Fruit fly (Drosophila melanogaster) whole organism, embryonic: ENCODE measurements around the gene CG10252.
A peak's percentile ranks its signal among the peaks of the same experiment; 100 is the strongest.

Experiments used
- Abd-B ChIP-seq: fragments of 200-800 bp; sonication (Bioruptor generic); optimal IDR thresholded peaks from 2 replicates; lab custom pipeline; 2018; ENCODE audit warnings: missing biosample characterization, mild to moderate bottlenecking, missing genetic modification characterization, moderate library complexity
- CG10321 ChIP-seq: fragments of 200-800 bp; sonication (Bioruptor generic); IDR thresholded peaks from 2 replicates; pipeline ENCODE4 v1.3.6; 2022; ENCODE audit warnings: missing biosample characterization, missing genetic modification characterization
- CG10959 ChIP-seq: fragments of 200-800 bp; sonication (Bioruptor generic); IDR thresholded peaks from 2 replicates; pipeline ENCODE4 v1.3.6; 2022; ENCODE audit warnings: missing biosample characterization, missing genetic modification characterization
- CG11504 ChIP-seq: fragments of 200-800 bp; sonication (Bioruptor generic); optimal IDR thresholded peaks from 3 replicates; lab custom pipeline; 2019; ENCODE audit warnings: missing biosample characterization, mild to moderate bottlenecking, missing genetic modification characterization, moderate library complexity
- CG12942 ChIP-seq: fragments of 200-800 bp; sonication (Bioruptor generic); optimal IDR thresholded peaks from 3 replicates; lab custom pipeline; 2016; ENCODE audit warnings: missing biosample characterization, missing genetic modification characterization
- CG15479 ChIP-seq: fragments of 200-800 bp; sonication (Bioruptor generic); optimal IDR thresholded peaks from 3 replicates; lab custom pipeline; 2019; ENCODE audit warnings: missing biosample characterization, mild to moderate bottlenecking, missing genetic modification characterization, moderate library complexity
- CG17359 ChIP-seq: fragments of 200-800 bp; sonication (Bioruptor generic); optimal IDR thresholded peaks from 3 replicates; lab custom pipeline; 2018; ENCODE audit warnings: missing biosample characterization, mild to moderate bottlenecking, missing genetic modification characterization, moderate library complexity
- CG17802 ChIP-seq: fragments of 200-800 bp; sonication (Bioruptor generic); optimal IDR thresholded peaks from 2 replicates; lab custom pipeline; 2018; ENCODE audit warnings: missing biosample characterization, mild to moderate bottlenecking, missing genetic modification characterization, moderate library complexity
- CG18619 ChIP-seq: fragments of 200-800 bp; sonication (Bioruptor generic); optimal IDR thresholded peaks from 3 replicates; lab custom pipeline; 2017; ENCODE audit warnings: missing biosample characterization, mild to moderate bottlenecking, missing genetic modification characterization
- CG2199 ChIP-seq: fragments of 200-800 bp; sonication (Bioruptor generic); IDR thresholded peaks from 3 replicates; pipeline ENCODE4 v1.3.6; 2022; ENCODE audit warnings: missing biosample characterization, missing genetic modification characterization
- CG42726 ChIP-seq: fragments of 200-800 bp; sonication (Bioruptor generic); IDR thresholded peaks from 2 replicates; pipeline ENCODE4 v1.3.6; 2022; ENCODE audit warnings: missing biosample characterization, missing genetic modification characterization; ENCODE audit not compliant: partially characterized antibody
- CG6175 ChIP-seq: fragments of 200-800 bp; sonication (Bioruptor generic); IDR thresholded peaks from 3 replicates; pipeline ENCODE4 v1.3.6; 2022; ENCODE audit warnings: missing biosample characterization, missing genetic modification characterization
- CG6654 ChIP-seq: fragments of 200-800 bp; sonication (Bioruptor generic); optimal IDR thresholded peaks from 2 replicates; lab custom pipeline; 2017; ENCODE audit warnings: missing biosample characterization, mild to moderate bottlenecking, missing genetic modification characterization
- CG7745 ChIP-seq: fragments of 200-800 bp; sonication (Bioruptor generic); optimal IDR thresholded peaks from 2 replicates; lab custom pipeline; 2018; ENCODE audit warnings: missing biosample characterization, mild to moderate bottlenecking, missing genetic modification characterization, moderate library complexity
- D19A ChIP-seq: fragments of 200-800 bp; optimal IDR thresholded peaks from 3 replicates; lab custom pipeline; 2019; ENCODE audit warnings: missing biosample characterization, mild to moderate bottlenecking, missing genetic modification characterization, moderate library complexity
- Dfd ChIP-seq, 2 experiments: fragments of >200 bp; optimal IDR thresholded peaks; 2 replicates each; lab custom pipeline; 2017; ENCODE audit warnings: missing biosample characterization in 2 of 2, missing genetic modification characterization in 2 of 2
- Elba2 ChIP-seq: fragments of 200-800 bp; sonication (Bioruptor generic); optimal IDR thresholded peaks from 3 replicates; lab custom pipeline; 2016; ENCODE audit warnings: missing biosample characterization, missing genetic modification characterization
- Ets65A ChIP-seq: fragments of 200-800 bp; sonication (Bioruptor generic); peaks from one replicate; lab custom pipeline; 2016; ENCODE audit warnings: missing biosample characterization, missing genetic modification characterization
- Fer3 ChIP-seq: fragments of 200-800 bp; sonication (Bioruptor generic); optimal IDR thresholded peaks from 2 replicates; lab custom pipeline; 2018; ENCODE audit warnings: missing biosample characterization, mild to moderate bottlenecking, missing genetic modification characterization, moderate library complexity
- Gug ChIP-seq: fragments of 200-800 bp; sonication (Bioruptor generic); IDR thresholded peaks from 4 replicates; pipeline ENCODE4 v1.3.6; 2022; ENCODE audit warnings: missing biosample characterization, missing genetic modification characterization
- HLHmδ ChIP-seq: fragments of 200-800 bp; sonication (Bioruptor generic); optimal IDR thresholded peaks from 2 replicates; lab custom pipeline; 2018; ENCODE audit warnings: missing biosample characterization, mild to moderate bottlenecking, missing genetic modification characterization, moderate library complexity
- Hr51 ChIP-seq, 2 experiments: fragments of 200-800 bp; sonication (Bioruptor generic); optimal IDR thresholded peaks; 2 replicates in 1 of 2; 3 replicates in 1 of 2; lab custom pipeline; 2016 to 2018; ENCODE audit warnings: missing biosample characterization in 2 of 2, missing genetic modification characterization in 2 of 2, mild to moderate bottlenecking in 1 of 2, moderate library complexity in 1 of 2
- Hr78 ChIP-seq, 2 experiments: fragments of 200-800 bp in 1 of 2; fragments of >200 bp in 1 of 2; sonication (Bioruptor generic) in 1 of 2; optimal IDR thresholded peaks; 2 replicates each; lab custom pipeline; 2017 to 2019; ENCODE audit warnings: missing biosample characterization in 2 of 2, missing genetic modification characterization in 2 of 2, mild to moderate bottlenecking in 1 of 2, moderate library complexity in 1 of 2
- Med ChIP-seq: fragments of 200-800 bp; sonication (Bioruptor generic); peaks from one replicate; lab custom pipeline; 2016; ENCODE audit warnings: missing biosample characterization, missing genetic modification characterization, mild to moderate bottlenecking, inconsistent platforms, moderate library complexity
- Oaz ChIP-seq: fragments of 200-800 bp; sonication (Bioruptor generic); IDR thresholded peaks from 2 replicates; pipeline ENCODE4 v1.3.6; 2022; ENCODE audit warnings: missing biosample characterization, missing genetic modification characterization
- Pdp1 ChIP-seq, 2 experiments: fragments of 200-800 bp; sonication (Bioruptor generic); optimal IDR thresholded peaks; 3 replicates each; lab custom pipeline; 2016; ENCODE audit warnings: missing biosample characterization in 2 of 2, missing genetic modification characterization in 2 of 2, mild to moderate bottlenecking in 1 of 2, moderate library complexity in 1 of 2
- btn ChIP-seq: fragments of 200-800 bp; sonication (Bioruptor generic); optimal IDR thresholded peaks from 2 replicates; lab custom pipeline; 2016; ENCODE audit warnings: missing biosample characterization, missing genetic modification characterization
- croc ChIP-seq: fragments of 200-800 bp; sonication (Bioruptor generic); conservative IDR thresholded peaks from 3 replicates; pipeline ENCODE4 v1.3.6; 2022; ENCODE audit warnings: missing biosample characterization, missing genetic modification characterization
- danr ChIP-seq: fragments of 200-800 bp; sonication (Bioruptor generic); IDR thresholded peaks from 2 replicates; pipeline ENCODE4 v1.3.6; 2022; ENCODE audit warnings: missing biosample characterization, missing genetic modification characterization
- eve ChIP-seq, 2 experiments: fragments of >200 bp; optimal IDR thresholded peaks; 2 replicates each; lab custom pipeline; 2017; ENCODE audit warnings: missing biosample characterization in 2 of 2, missing genetic modification characterization in 2 of 2
- exex ChIP-seq: fragments of 200-800 bp; sonication (Bioruptor generic); optimal IDR thresholded peaks from 4 replicates; lab custom pipeline; 2018; ENCODE audit warnings: missing biosample characterization, mild to moderate bottlenecking, missing genetic modification characterization, moderate library complexity
- gce ChIP-seq: fragments of 200-800 bp; sonication (Bioruptor generic); IDR thresholded peaks from 3 replicates; pipeline ENCODE4 v1.3.6; 2022; ENCODE audit warnings: missing biosample characterization, missing genetic modification characterization
- grn ChIP-seq: fragments of 200-800 bp; sonication (Bioruptor generic); optimal IDR thresholded peaks from 3 replicates; lab custom pipeline; 2017; ENCODE audit warnings: missing biosample characterization, missing genetic modification characterization
- kay ChIP-seq: fragments of 200-800 bp; sonication (Bioruptor generic); optimal IDR thresholded peaks from 2 replicates; lab custom pipeline; 2016; ENCODE audit warnings: missing biosample characterization, missing genetic modification characterization
- luna ChIP-seq: fragments of 200-800 bp; sonication (Bioruptor generic); optimal IDR thresholded peaks from 2 replicates; lab custom pipeline; 2016; ENCODE audit warnings: missing biosample characterization, missing genetic modification characterization
- nerfin-1 ChIP-seq: fragments of 200-800 bp; sonication (Bioruptor generic); optimal IDR thresholded peaks from 3 replicates; lab custom pipeline; 2019; ENCODE audit warnings: missing biosample characterization, mild to moderate bottlenecking, missing genetic modification characterization, moderate library complexity
- pnt ChIP-seq: fragments of 200-800 bp; sonication (Bioruptor generic); optimal IDR thresholded peaks from 3 replicates; lab custom pipeline; 2016; ENCODE audit warnings: missing biosample characterization, missing genetic modification characterization
- sens ChIP-seq: fragments of 200-800 bp; sonication (Bioruptor generic); peaks from one replicate; lab custom pipeline; 2016; ENCODE audit warnings: missing biosample characterization, missing genetic modification characterization
- sens-2 ChIP-seq: fragments of 200-800 bp; sonication (Bioruptor generic); IDR thresholded peaks from 2 replicates; pipeline ENCODE4 v1.3.6; 2022; ENCODE audit warnings: missing biosample characterization, missing genetic modification characterization
- stc ChIP-seq: fragments of 200-800 bp; sonication (Bioruptor generic); IDR thresholded peaks from 2 replicates; pipeline ENCODE4 v1.3.6; 2022; ENCODE audit warnings: missing biosample characterization, missing genetic modification characterization
- tap ChIP-seq: fragments of 200-800 bp; optimal IDR thresholded peaks from 3 replicates; lab custom pipeline; 2019; ENCODE audit warnings: missing biosample characterization, mild to moderate bottlenecking, missing genetic modification characterization, moderate library complexity
- z ChIP-seq: fragments of 200-800 bp; sonication (Bioruptor generic); IDR thresholded peaks from 3 replicates; pipeline ENCODE4 v1.3.6; 2022; ENCODE audit warnings: missing biosample characterization, missing genetic modification characterization
- zen2 ChIP-seq: fragments of 200-800 bp; sonication (Bioruptor generic); IDR thresholded peaks from 3 replicates; pipeline ENCODE4 v1.3.6; 2022; ENCODE audit warnings: missing biosample characterization, missing genetic modification characterization; ENCODE audit not compliant: partially characterized antibody

CG10252 gene

dm6 chr3R:23709508-23710208, 13.6 kb upstream of the CG10252 start, which contains the start of gene CG10301 (continued):
- TF ChIP-seq tap (tag; lab: Kevin White, UChicago) (peak; percentile 0), croc (GFP tag; lab: Robert Waterston, UW) (peak; percentile 42; the same call in 1 of the 3 replicates), kay (GFP tag; lab: Kevin White, UChicago) (no peak), CG6175 (GFP tag; lab: Robert Waterston, UW) (no peak), gce (no peak), Gug (peak; percentile 18; the same call in 2 of the 4 replicates), sens-2 (peak; percentile 71), pnt (peak; percentile 38), CG12942 (GFP tag; lab: Kevin White, UChicago) (peak; percentile 39), CG11504 (tag; lab: Kevin White, UChicago) (peak; percentile 67), nerfin-1 (tag; lab: Kevin White, UChicago) (peak; percentile 45), CG17802 (peak; percentile 35)

dm6 chr3R:23704383-23705033, 8.5 kb upstream of the CG10252 start, which contains the start of gene Gba1b:
Gene Gba1b, plus strand, starts transcription at chr3R:23704804.
- TF ChIP-seq CG6654 (GFP tag; lab: Kevin White, UChicago): no peak
- peak; percentile 75 for TF ChIP-seq CG17802
- TF ChIP-seq HLHmδ (GFP tag; lab: Kevin White, UChicago): no peak
- no peak for TF ChIP-seq luna (GFP tag; lab: Kevin White, UChicago)
- TF ChIP-seq CG15479: peak; percentile 49
- TF ChIP-seq D19A (tag; lab: Kevin White, UChicago): peak; percentile 38
- no peak for TF ChIP-seq Dfd (GFP tag; optimal IDR thresholded peaks at IDR 0.05; lab: Kevin White, UChicago)
- no peak for TF ChIP-seq eve (GFP tag; optimal IDR thresholded peaks at IDR 0.05; lab: Kevin White, UChicago)
- TF ChIP-seq Hr78 (GFP tag; optimal IDR thresholded peaks at IDR 0.05; lab: Kevin White, UChicago): peak in 1 of 2 experiments; percentile 68
- TF ChIP-seq CG10959 (GFP tag; lab: Robert Waterston, UW): no peak
- peak; percentile 68 for TF ChIP-seq Ets65A (GFP tag; lab: Kevin White, UChicago)
- peak; percentile 81 for TF ChIP-seq sens
- TF ChIP-seq CG7745 (tag; lab: Kevin White, UChicago): no peak
- 0 out of 3 replicates have a peak, but pooled peaks have one; percentile 61 for TF ChIP-seq CG2199
- TF ChIP-seq Med (GFP tag; lab: Kevin White, UChicago): peak; percentile 63
- TF ChIP-seq Abd-B (GFP tag; lab: Kevin White, UChicago): no peak
- no peak for TF ChIP-seq Oaz (GFP tag; lab: Robert Waterston, UW)
- peak in 1 of 2 experiments; percentile 84 for TF ChIP-seq Pdp1 (GFP tag; optimal IDR thresholded peaks at IDR 0.05; lab: Kevin White, UChicago)
- TF ChIP-seq CG10321 (GFP tag; lab: Robert Waterston, UW): no peak
- no peak for TF ChIP-seq btn (GFP tag; lab: Kevin White, UChicago)
- TF ChIP-seq zen2 (GFP tag; lab: Robert Waterston, UW): 0 out of 3 replicates have a peak, but pooled peaks have one; percentile 12
- no peak for TF ChIP-seq stc
- peak; percentile 3 for TF ChIP-seq CG17359 (tag; lab: Kevin White, UChicago)
- peak; percentile 89 for TF ChIP-seq z (GFP tag; lab: Robert Waterston, UW)
- peak; percentile 63 for TF ChIP-seq grn (GFP tag; lab: Kevin White, UChicago)

- TF ChIP-seq exex (tag; lab: Kevin White, UChicago) (no peak), CG42726 (GFP tag; lab: Robert Waterston, UW) (no peak), Fer3 (tag; lab: Kevin White, UChicago) (no peak), Hr51 (GFP tag; optimal IDR thresholded peaks at IDR 0.05; lab: Kevin White, UChicago) (no peak), CG18619 (no peak), Elba2 (GFP tag; lab: Kevin White, UChicago) (no peak), danr (GFP tag; lab: Robert Waterston, UW) (no peak)
Measured at dm6 chr3R:23702461-23702860, 6.4 kb upstream of the CG10252 start, which contains the start of gene Qsox4. Gene Qsox4, plus strand, starts transcription at chr3R:23702761.
